Fruit fly (Drosophila melanogaster) whole organism, embryonic: ENCODE data around the gene crq.
A peak's percentile ranks its signal among the peaks of the same experiment; 100 is the strongest.

ENCODE experiments used
- Abd-B ChIP-seq: fragments of 200-800 bp; sonication (Bioruptor generic); optimal IDR thresholded peaks from 2 replicates; lab custom pipeline; 2018; ENCODE audit warnings: missing biosample characterization, mild to moderate bottlenecking, missing genetic modification characterization, moderate library complexity
- Atf6 ChIP-seq: fragments of 200-800 bp; sonication (Bioruptor generic); IDR thresholded peaks from 2 replicates; pipeline ENCODE4 v1.3.6; 2022; ENCODE audit warnings: missing biosample characterization, missing genetic modification characterization
- Bgb ChIP-seq: fragments of 200-800 bp; sonication (Bioruptor generic); IDR thresholded peaks from 2 replicates; pipeline ENCODE4 v1.3.6; 2022; ENCODE audit warnings: missing biosample characterization, missing genetic modification characterization; ENCODE audit not compliant: partially characterized antibody
- CG10366 ChIP-seq: fragments of 200-800 bp; sonication (Bioruptor generic); IDR thresholded peaks from 2 replicates; pipeline ENCODE4 v1.3.6; 2022; ENCODE audit warnings: missing biosample characterization, missing genetic modification characterization
- CG12155 ChIP-seq: fragments of 200-800 bp; sonication (Bioruptor generic); optimal IDR thresholded peaks from 3 replicates; lab custom pipeline; 2016; ENCODE audit warnings: missing biosample characterization, missing genetic modification characterization
- CG13287 ChIP-seq: fragments of 200-800 bp; sonication (Bioruptor generic); IDR thresholded peaks from 2 replicates; pipeline ENCODE4 v1.3.6; 2022; ENCODE audit warnings: missing biosample characterization, missing genetic modification characterization; ENCODE audit not compliant: partially characterized antibody
- CG15011 ChIP-seq: fragments of 200-800 bp; sonication (Bioruptor generic); optimal IDR thresholded peaks from 3 replicates; lab custom pipeline; 2018; ENCODE audit warnings: missing biosample characterization, mild to moderate bottlenecking, missing genetic modification characterization
- CG1602 ChIP-seq: fragments of 200-800 bp; sonication (Bioruptor generic); optimal IDR thresholded peaks from 3 replicates; lab custom pipeline; 2016; ENCODE audit warnings: missing biosample characterization, missing genetic modification characterization
- CG17568 ChIP-seq: fragments of 200-800 bp; sonication (Bioruptor generic); optimal IDR thresholded peaks from 2 replicates; lab custom pipeline; 2018; ENCODE audit warnings: missing biosample characterization, mild to moderate bottlenecking, missing genetic modification characterization, moderate library complexity
- CG2712 ChIP-seq: fragments of 200-800 bp; optimal IDR thresholded peaks from 3 replicates; lab custom pipeline; 2019; ENCODE audit warnings: missing biosample characterization, mild to moderate bottlenecking, missing genetic modification characterization, moderate library complexity
- CG31365 ChIP-seq: fragments of 200-800 bp; sonication (Bioruptor generic); optimal IDR thresholded peaks from 2 replicates; lab custom pipeline; 2018; ENCODE audit warnings: missing biosample characterization, mild to moderate bottlenecking, missing genetic modification characterization
- CG3838 ChIP-seq: fragments of 200-800 bp; sonication (Bioruptor generic); optimal IDR thresholded peaks from 3 replicates; lab custom pipeline; 2016; ENCODE audit warnings: missing biosample characterization, missing genetic modification characterization
- CG4328 ChIP-seq: fragments of 200-800 bp; sonication (Bioruptor generic); optimal IDR thresholded peaks from 3 replicates; lab custom pipeline; 2017; ENCODE audit warnings: missing biosample characterization, missing genetic modification reagents, missing genetic modification characterization
- CG4424 ChIP-seq: fragments of 200-800 bp; sonication (Bioruptor generic); optimal IDR thresholded peaks from 3 replicates; lab custom pipeline; 2016; ENCODE audit warnings: missing biosample characterization, missing genetic modification characterization
- CG6813 ChIP-seq: fragments of 200-800 bp; sonication (Bioruptor generic); optimal IDR thresholded peaks from 2 replicates; lab custom pipeline; 2017; ENCODE audit warnings: missing biosample characterization, missing genetic modification characterization, mild to moderate bottlenecking, moderate library complexity, missing genetic modification reagents
- CG6854 ChIP-seq: fragments of 200-800 bp; sonication (Bioruptor generic); optimal IDR thresholded peaks from 3 replicates; lab custom pipeline; 2017; ENCODE audit warnings: missing biosample characterization, mild to moderate bottlenecking, missing genetic modification characterization
- CG7556 ChIP-seq: fragments of 200-800 bp; sonication (Bioruptor generic); optimal IDR thresholded peaks from 2 replicates; lab custom pipeline; 2017; ENCODE audit warnings: missing biosample characterization, mild to moderate bottlenecking, missing genetic modification characterization
- CG7987 ChIP-seq: fragments of 200-800 bp; sonication (Bioruptor generic); optimal IDR thresholded peaks from 2 replicates; lab custom pipeline; 2018; ENCODE audit warnings: missing biosample characterization, mild to moderate bottlenecking, missing genetic modification characterization, moderate library complexity
- CG8359 ChIP-seq: fragments of 200-800 bp; sonication (Bioruptor generic); optimal IDR thresholded peaks from 2 replicates; lab custom pipeline; 2017; ENCODE audit warnings: missing biosample characterization, mild to moderate bottlenecking, missing genetic modification characterization, borderline replicate concordance
- CoRest ChIP-seq: fragments of 200-800 bp; sonication (Bioruptor generic); optimal IDR thresholded peaks from 3 replicates; lab custom pipeline; 2018; ENCODE audit warnings: missing biosample characterization, mild to moderate bottlenecking, missing genetic modification characterization, moderate library complexity
- D19A ChIP-seq: fragments of 200-800 bp; optimal IDR thresholded peaks from 3 replicates; lab custom pipeline; 2019; ENCODE audit warnings: missing biosample characterization, mild to moderate bottlenecking, missing genetic modification characterization, moderate library complexity
- D19B ChIP-seq: fragments of 200-800 bp; sonication (Bioruptor generic); optimal IDR thresholded peaks from 2 replicates; lab custom pipeline; 2017; ENCODE audit warnings: missing biosample characterization, mild to moderate bottlenecking, missing genetic modification characterization
- Dip3 ChIP-seq: fragments of 200-800 bp; sonication (Bioruptor generic); optimal IDR thresholded peaks from 3 replicates; lab custom pipeline; 2016; ENCODE audit warnings: missing biosample characterization, missing genetic modification characterization
- Eip74EF ChIP-seq, 2 experiments: fragments of 200-800 bp in 1 of 2; fragments of >200 bp in 1 of 2; sonication (Bioruptor generic) in 1 of 2; optimal IDR thresholded peaks; 2 replicates each; lab custom pipeline; 2017 to 2019; ENCODE audit warnings: missing biosample characterization in 2 of 2, missing genetic modification characterization in 2 of 2, mild to moderate bottlenecking in 1 of 2, moderate library complexity in 1 of 2
- Ets65A ChIP-seq: fragments of 200-800 bp; sonication (Bioruptor generic); peaks from one replicate; lab custom pipeline; 2016; ENCODE audit warnings: missing biosample characterization, missing genetic modification characterization
- Hr39 ChIP-seq: fragments of >200 bp; optimal IDR thresholded peaks from 2 replicates; lab custom pipeline; 2017
- Lim3 ChIP-seq: fragments of 200-800 bp; sonication (Bioruptor generic); IDR thresholded peaks from 2 replicates; pipeline ENCODE4 v1.3.6; 2022; ENCODE audit warnings: missing biosample characterization, missing genetic modification characterization
- Med ChIP-seq: fragments of 200-800 bp; sonication (Bioruptor generic); peaks from one replicate; lab custom pipeline; 2016; ENCODE audit warnings: missing biosample characterization, missing genetic modification characterization, mild to moderate bottlenecking, inconsistent platforms, moderate library complexity
- NC2α ChIP-seq: fragments of 200-800 bp; sonication (Bioruptor generic); optimal IDR thresholded peaks from 2 replicates; lab custom pipeline; 2016; ENCODE audit warnings: missing biosample characterization, missing genetic modification characterization
- Nf-YA ChIP-seq: fragments of 200-800 bp; sonication (Bioruptor generic); IDR thresholded peaks from 2 replicates; pipeline ENCODE4 v1.3.6; 2022; ENCODE audit warnings: missing biosample characterization, missing genetic modification characterization
- Side ChIP-seq: fragments of 200-800 bp; sonication (Bioruptor generic); optimal IDR thresholded peaks from 2 replicates; lab custom pipeline; 2016; ENCODE audit warnings: missing biosample characterization, missing genetic modification characterization
- Trl ChIP-seq, 3 experiments: fragments of >200 bp in 2 of 3; fragments of 200-800 bp in 1 of 3; sonication (Bioruptor generic) in 1 of 3; optimal IDR thresholded peaks; 2 replicates in 1 of 3; 3 replicates in 2 of 3; lab custom pipeline; 2016 to 2017; ENCODE audit warnings: missing biosample characterization in 1 of 3, missing genetic modification characterization in 1 of 3
- YL-1 ChIP-seq: fragments of 200-800 bp; sonication (Bioruptor generic); optimal IDR thresholded peaks from 3 replicates; lab custom pipeline; 2017; ENCODE audit warnings: missing biosample characterization, mild to moderate bottlenecking, missing genetic modification characterization
- bcd ChIP-seq: fragments of 200-800 bp; sonication (Bioruptor generic); optimal IDR thresholded peaks from 2 replicates; lab custom pipeline; 2017; ENCODE audit warnings: missing biosample characterization, mild to moderate bottlenecking, missing genetic modification characterization
- crc ChIP-seq: fragments of 200-800 bp; sonication (Bioruptor generic); optimal IDR thresholded peaks from 2 replicates; lab custom pipeline; 2016; ENCODE audit warnings: missing biosample characterization, missing genetic modification characterization
- danr ChIP-seq: fragments of 200-800 bp; sonication (Bioruptor generic); IDR thresholded peaks from 2 replicates; pipeline ENCODE4 v1.3.6; 2022; ENCODE audit warnings: missing biosample characterization, missing genetic modification characterization
- dm ChIP-seq: fragments of 200-800 bp; sonication (Bioruptor generic); optimal IDR thresholded peaks from 3 replicates; lab custom pipeline; 2016; ENCODE audit warnings: missing biosample characterization, missing genetic modification characterization
- lab ChIP-seq: fragments of 200-800 bp; sonication (Bioruptor generic); optimal IDR thresholded peaks from 3 replicates; lab custom pipeline; 2017; ENCODE audit warnings: missing biosample characterization, missing genetic modification characterization, mild to moderate bottlenecking, moderate library complexity, missing genetic modification reagents
- maf-S ChIP-seq: fragments of 200-800 bp; sonication (Bioruptor generic); optimal IDR thresholded peaks from 2 replicates; lab custom pipeline; 2016; ENCODE audit warnings: missing biosample characterization, missing genetic modification characterization
- mam ChIP-seq: fragments of 200-800 bp; sonication (Bioruptor generic); optimal IDR thresholded peaks from 3 replicates; lab custom pipeline; 2016; ENCODE audit warnings: missing biosample characterization, missing genetic modification characterization
- pho ChIP-seq: fragments of 200-800 bp; sonication (Bioruptor generic); optimal IDR thresholded peaks from 2 replicates; lab custom pipeline; 2016; ENCODE audit warnings: missing biosample characterization, missing genetic modification characterization
- pita ChIP-seq: fragments of 200-800 bp; sonication (Bioruptor generic); optimal IDR thresholded peaks from 2 replicates; lab custom pipeline; 2017; ENCODE audit warnings: missing biosample characterization, mild to moderate bottlenecking, missing genetic modification characterization
- pros ChIP-seq: fragments of 200-800 bp; sonication (Bioruptor generic); optimal IDR thresholded peaks from 3 replicates; lab custom pipeline; 2019; ENCODE audit warnings: missing biosample characterization, mild to moderate bottlenecking, missing genetic modification characterization, moderate library complexity
- rib ChIP-seq: fragments of 200-800 bp; sonication (Bioruptor generic); IDR thresholded peaks from 2 replicates; pipeline ENCODE4 v1.3.6; 2022; ENCODE audit warnings: missing biosample characterization, missing genetic modification characterization
- schlank ChIP-seq: fragments of 200-800 bp; sonication (Bioruptor generic); optimal IDR thresholded peaks from 2 replicates; lab custom pipeline; 2018; ENCODE audit warnings: missing biosample characterization, mild to moderate bottlenecking, missing genetic modification characterization
- sug ChIP-seq: fragments of 200-800 bp; optimal IDR thresholded peaks from 2 replicates; lab custom pipeline; 2019; ENCODE audit warnings: missing biosample characterization, mild to moderate bottlenecking, missing genetic modification characterization, moderate library complexity
- tap ChIP-seq: fragments of 200-800 bp; optimal IDR thresholded peaks from 3 replicates; lab custom pipeline; 2019; ENCODE audit warnings: missing biosample characterization, mild to moderate bottlenecking, missing genetic modification characterization, moderate library complexity
- vnd ChIP-seq: fragments of 200-800 bp; sonication (Bioruptor generic); IDR thresholded peaks from 3 replicates; pipeline ENCODE4 v1.3.6; 2022; ENCODE audit warnings: missing biosample characterization, missing genetic modification characterization; ENCODE audit not compliant: partially characterized antibody
- z ChIP-seq: fragments of 200-800 bp; sonication (Bioruptor generic); IDR thresholded peaks from 3 replicates; pipeline ENCODE4 v1.3.6; 2022; ENCODE audit warnings: missing biosample characterization, missing genetic modification characterization

The crq gene

dm6 chr2L:478749-479482, 26.1 kb upstream of the crq start (continued):
- peak; percentile 58 for TF ChIP-seq sug
- no peak for TF ChIP-seq CG7556 (GFP tag; lab: Kevin White, UChicago)
- peak; percentile 46 for TF ChIP-seq D19A (tag; lab: Kevin White, UChicago)
- peak; percentile 3 for TF ChIP-seq CG4424 (GFP tag; lab: Kevin White, UChicago)
- TF ChIP-seq CG8359 (GFP tag; lab: Kevin White, UChicago), result no peak
- peak; percentile 54 for TF ChIP-seq Side (GFP tag; lab: Kevin White, UChicago)
- TF ChIP-seq CG10366, result no peak
- no peak for TF ChIP-seq D19B
- TF ChIP-seq Trl (optimal IDR thresholded peaks at IDR 0.05; lab: Kevin White, UChicago), result peak; percentile 56 to 74
- peak; percentile 18 for TF ChIP-seq Trl (GFP tag; optimal IDR thresholded peaks at IDR 0.05; lab: Kevin White, UChicago)
- no peak for TF ChIP-seq vnd (GFP tag; lab: Robert Waterston, UW)
- TF ChIP-seq CG15011 (GFP tag; lab: Kevin White, UChicago), result no peak
- TF ChIP-seq Atf6 (GFP tag; lab: Robert Waterston, UW), result no peak
- peak; percentile 70 for TF ChIP-seq Ets65A (GFP tag; lab: Kevin White, UChicago)
- no peak for TF ChIP-seq rib
- no peak for TF ChIP-seq Hr39 (lab: Kevin White, UChicago)
- no peak for TF ChIP-seq danr
- TF ChIP-seq CG17568, result peak; percentile 16
- TF ChIP-seq CG6813 (GFP tag; lab: Kevin White, UChicago), result peak; percentile 39
- TF ChIP-seq Lim3 (GFP tag; lab: Robert Waterston, UW), result no peak
- no peak for TF ChIP-seq Bgb
- no peak for TF ChIP-seq Nf-YA (GFP tag; lab: Robert Waterston, UW)
- TF ChIP-seq Dip3 (GFP tag; lab: Kevin White, UChicago), result peak; percentile 3
- TF ChIP-seq CG1602, result no peak
- peak; percentile 11 for TF ChIP-seq CG2712 (tag; lab: Kevin White, UChicago)
- TF ChIP-seq NC2α, result no peak
- TF ChIP-seq crc, result no peak
- TF ChIP-seq Abd-B (GFP tag; lab: Kevin White, UChicago), result peak; percentile 63
- TF ChIP-seq pros (GFP tag; lab: Kevin White, UChicago), result peak; percentile 100
- no peak for TF ChIP-seq tap (tag; lab: Kevin White, UChicago)
- TF ChIP-seq Eip74EF (GFP tag; optimal IDR thresholded peaks at IDR 0.05; lab: Kevin White, UChicago), result peak in 1 of 2 experiments; percentile 68
- no peak for TF ChIP-seq CG13287 (GFP tag; lab: Robert Waterston, UW)
- no peak for TF ChIP-seq z (GFP tag; lab: Robert Waterston, UW)
- TF ChIP-seq pita (GFP tag; lab: Kevin White, UChicago), result no peak
- TF ChIP-seq CG12155, result no peak
- peak; percentile 38 for TF ChIP-seq schlank (tag; lab: Kevin White, UChicago)
- TF ChIP-seq dm (GFP tag; lab: Kevin White, UChicago), result peak; percentile 77
- TF ChIP-seq CG31365 (tag; lab: Kevin White, UChicago), result peak; percentile 56
- TF ChIP-seq pho (GFP tag; lab: Kevin White, UChicago), result peak; percentile 27
- peak; percentile 27 for TF ChIP-seq YL-1 (GFP tag; lab: Kevin White, UChicago)
- no peak for TF ChIP-seq CG4328 (GFP tag; lab: Kevin White, UChicago)
- peak; percentile 53 for TF ChIP-seq CG6854
- peak; percentile 85 for TF ChIP-seq lab (GFP tag; lab: Kevin White, UChicago)
- TF ChIP-seq CoRest (tag; lab: Kevin White, UChicago), result no peak
- peak; percentile 23 for TF ChIP-seq bcd
- TF ChIP-seq maf-S (GFP tag; lab: Kevin White, UChicago), result no peak
- TF ChIP-seq mam (GFP tag; lab: Kevin White, UChicago), result peak; percentile 1
- peak; percentile 100 for TF ChIP-seq CG7987 (GFP tag; lab: Kevin White, UChicago)
- TF ChIP-seq Med (GFP tag; lab: Kevin White, UChicago), result peak; percentile 91
- peak; percentile 46 for TF ChIP-seq CG3838
